Fruit fly (Drosophila melanogaster) whole organism, embryonic: ENCODE measurements around the gene Polr2M.
A peak's percentile ranks its signal among the peaks of the same experiment; 100 is the strongest.

Experiments
- ATbp ChIP-seq: fragments of 200-800 bp; sonication (Bioruptor generic); optimal IDR thresholded peaks from 2 replicates; lab custom pipeline; 2017; ENCODE audit warnings: missing biosample characterization, mild to moderate bottlenecking, missing genetic modification characterization, missing genetic modification reagents
- Adf1 ChIP-seq: fragments of 200-800 bp; sonication (Bioruptor generic); IDR thresholded peaks from 2 replicates; pipeline ENCODE4 v1.3.6; 2022; ENCODE audit warnings: missing biosample characterization, missing genetic modification characterization
- CG12236 ChIP-seq: fragments of 200-800 bp; sonication (Bioruptor generic); optimal IDR thresholded peaks from 2 replicates; lab custom pipeline; 2016; ENCODE audit warnings: missing biosample characterization, missing genetic modification characterization
- CG12744 ChIP-seq: fragments of 200-800 bp; sonication (Bioruptor generic); optimal IDR thresholded peaks from 2 replicates; lab custom pipeline; 2016; ENCODE audit warnings: missing biosample characterization, missing genetic modification characterization
- CG14710 ChIP-seq: fragments of 200-800 bp; sonication (Bioruptor generic); optimal IDR thresholded peaks from 3 replicates; lab custom pipeline; 2019; ENCODE audit warnings: missing biosample characterization, mild to moderate bottlenecking, missing genetic modification characterization, moderate library complexity
- CG15601 ChIP-seq: fragments of 200-800 bp; sonication (Bioruptor generic); optimal IDR thresholded peaks from 3 replicates; lab custom pipeline; 2019; ENCODE audit warnings: missing biosample characterization, mild to moderate bottlenecking, missing genetic modification characterization, moderate library complexity
- CG15696 ChIP-seq: fragments of 200-800 bp; sonication (Bioruptor generic); optimal IDR thresholded peaks from 2 replicates; lab custom pipeline; 2019; ENCODE audit warnings: missing biosample characterization, mild to moderate bottlenecking, missing genetic modification characterization, moderate library complexity
- CG17328 ChIP-seq: fragments of 200-800 bp; sonication (Bioruptor generic); IDR thresholded peaks from 2 replicates; pipeline ENCODE4 v1.3.6; 2022; ENCODE audit warnings: missing biosample characterization, missing genetic modification characterization
- CG2116 ChIP-seq: fragments of 200-800 bp; sonication (Bioruptor generic); optimal IDR thresholded peaks from 3 replicates; lab custom pipeline; 2018; ENCODE audit warnings: missing biosample characterization, mild to moderate bottlenecking, missing genetic modification characterization
- CG2199 ChIP-seq: fragments of 200-800 bp; sonication (Bioruptor generic); IDR thresholded peaks from 3 replicates; pipeline ENCODE4 v1.3.6; 2022; ENCODE audit warnings: missing biosample characterization, missing genetic modification characterization
- CG2889 ChIP-seq: fragments of 200-800 bp; sonication (Bioruptor generic); IDR thresholded peaks from 3 replicates; pipeline ENCODE4 v1.3.6; 2022; ENCODE audit warnings: missing biosample characterization, missing genetic modification characterization
- CG34376 ChIP-seq: fragments of 200-800 bp; sonication (Bioruptor generic); optimal IDR thresholded peaks from 2 replicates; lab custom pipeline; 2018; ENCODE audit warnings: missing biosample characterization, mild to moderate bottlenecking, missing genetic modification characterization
- CG34422 ChIP-seq: fragments of 200-800 bp; sonication (Bioruptor generic); IDR thresholded peaks from 3 replicates; pipeline ENCODE4 v1.3.6; 2022; ENCODE audit warnings: missing biosample characterization, missing genetic modification characterization
- CG4424 ChIP-seq: fragments of 200-800 bp; sonication (Bioruptor generic); optimal IDR thresholded peaks from 3 replicates; lab custom pipeline; 2016; ENCODE audit warnings: missing biosample characterization, missing genetic modification characterization
- CG6765 ChIP-seq: fragments of 200-800 bp; sonication (Bioruptor generic); optimal IDR thresholded peaks from 3 replicates; lab custom pipeline; 2017; ENCODE audit warnings: missing biosample characterization, mild to moderate bottlenecking, missing genetic modification characterization
- CG7271 ChIP-seq: fragments of 200-800 bp; sonication (Bioruptor generic); optimal IDR thresholded peaks from 2 replicates; lab custom pipeline; 2018; ENCODE audit warnings: missing biosample characterization, mild to moderate bottlenecking, missing genetic modification characterization, moderate library complexity
- CG8290 ChIP-seq, 3 experiments: fragments of 200-800 bp; sonication (Bioruptor generic); optimal IDR thresholded peaks; 2 replicates each; lab custom pipeline; 2016 to 2019; ENCODE audit warnings: missing biosample characterization in 3 of 3, missing genetic modification characterization in 3 of 3, mild to moderate bottlenecking in 2 of 3, moderate library complexity in 1 of 3
- CG8388 ChIP-seq: fragments of 200-800 bp; sonication (Bioruptor generic); optimal IDR thresholded peaks from 2 replicates; lab custom pipeline; 2019; ENCODE audit warnings: missing biosample characterization, mild to moderate bottlenecking, missing genetic modification characterization, moderate library complexity
- CrebB ChIP-seq: fragments of 200-800 bp; sonication (Bioruptor generic); optimal IDR thresholded peaks from 3 replicates; lab custom pipeline; 2018; ENCODE audit warnings: missing biosample characterization, mild to moderate bottlenecking, missing genetic modification characterization
- Deaf1 ChIP-seq: fragments of 200-800 bp; optimal IDR thresholded peaks from 3 replicates; lab custom pipeline; 2019; ENCODE audit warnings: missing biosample characterization, mild to moderate bottlenecking, missing genetic modification characterization, moderate library complexity
- Elba2 ChIP-seq: fragments of 200-800 bp; sonication (Bioruptor generic); optimal IDR thresholded peaks from 3 replicates; lab custom pipeline; 2016; ENCODE audit warnings: missing biosample characterization, missing genetic modification characterization
- Ets65A ChIP-seq: fragments of 200-800 bp; sonication (Bioruptor generic); peaks from one replicate; lab custom pipeline; 2016; ENCODE audit warnings: missing biosample characterization, missing genetic modification characterization
- Gsc ChIP-seq: fragments of 200-800 bp; sonication (Bioruptor generic); IDR thresholded peaks from 2 replicates; pipeline ENCODE4 v1.3.6; 2022; ENCODE audit warnings: missing biosample characterization, missing genetic modification characterization
- HLH4C ChIP-seq: fragments of 200-800 bp; sonication (Bioruptor generic); IDR thresholded peaks from 3 replicates; pipeline ENCODE4 v1.3.6; 2022; ENCODE audit warnings: missing biosample characterization, missing genetic modification characterization; ENCODE audit not compliant: partially characterized antibody
- HLH54F ChIP-seq: fragments of 200-800 bp; sonication (Bioruptor generic); optimal IDR thresholded peaks from 3 replicates; lab custom pipeline; 2016; ENCODE audit warnings: missing biosample characterization, missing genetic modification characterization
- Myb ChIP-seq: fragments of 200-800 bp; sonication (Bioruptor generic); optimal IDR thresholded peaks from 2 replicates; lab custom pipeline; 2016; ENCODE audit warnings: missing biosample characterization, missing genetic modification characterization
- NFAT ChIP-seq: fragments of 200-800 bp; sonication (Bioruptor generic); IDR thresholded peaks from 2 replicates; pipeline ENCODE4 v1.3.6; 2022; ENCODE audit warnings: missing biosample characterization, missing genetic modification characterization
- Oli ChIP-seq: fragments of 200-800 bp; sonication (Bioruptor generic); optimal IDR thresholded peaks from 2 replicates; lab custom pipeline; 2018; ENCODE audit warnings: missing biosample characterization, mild to moderate bottlenecking, missing genetic modification characterization, moderate library complexity
- Ptx1 ChIP-seq: fragments of 200-800 bp; sonication (Bioruptor generic); IDR thresholded peaks from 2 replicates; pipeline ENCODE4 v1.3.6; 2022; ENCODE audit warnings: missing biosample characterization, missing genetic modification characterization
- Ravus ChIP-seq: fragments of 200-800 bp; sonication (Bioruptor generic); IDR thresholded peaks from 2 replicates; pipeline ENCODE4 v1.3.6; 2022; ENCODE audit warnings: missing biosample characterization, missing genetic modification characterization
- Sox100B ChIP-seq: fragments of 200-800 bp; sonication (Bioruptor generic); optimal IDR thresholded peaks from 3 replicates; lab custom pipeline; 2018; ENCODE audit warnings: missing biosample characterization, mild to moderate bottlenecking, missing genetic modification characterization
- cg ChIP-seq: fragments of 200-800 bp; sonication (Bioruptor generic); optimal IDR thresholded peaks from 3 replicates; lab custom pipeline; 2019; ENCODE audit warnings: missing biosample characterization, mild to moderate bottlenecking, missing genetic modification characterization, moderate library complexity
- crp ChIP-seq, 2 experiments: fragments of 200-800 bp; sonication (Bioruptor generic); optimal IDR thresholded peaks; 2 replicates in 1 of 2; 3 replicates in 1 of 2; lab custom pipeline; 2017; ENCODE audit warnings: missing biosample characterization in 2 of 2, missing genetic modification characterization in 2 of 2, mild to moderate bottlenecking in 1 of 2, moderate library complexity in 1 of 2
- disco-r ChIP-seq: fragments of 200-800 bp; sonication (Bioruptor generic); optimal IDR thresholded peaks from 2 replicates; lab custom pipeline; 2016; ENCODE audit warnings: missing biosample characterization, missing genetic modification characterization
- gcm2 ChIP-seq: fragments of 200-800 bp; sonication (Bioruptor generic); optimal IDR thresholded peaks from 2 replicates; lab custom pipeline; 2016; ENCODE audit warnings: missing biosample characterization, missing genetic modification characterization
- gro ChIP-seq: fragments of 200-800 bp; sonication (Bioruptor generic); optimal IDR thresholded peaks from 2 replicates; lab custom pipeline; 2016; ENCODE audit warnings: missing biosample characterization, missing genetic modification characterization
- hb ChIP-seq: fragments of 200-800 bp; sonication (Bioruptor generic); IDR thresholded peaks from 3 replicates; pipeline ENCODE4 v1.3.6; 2022; ENCODE audit warnings: missing biosample characterization, missing genetic modification characterization; ENCODE audit not compliant: partially characterized antibody
- ken ChIP-seq: fragments of 200-800 bp; sonication (Bioruptor generic); IDR thresholded peaks from 3 replicates; pipeline ENCODE4 v1.3.6; 2022; ENCODE audit warnings: missing biosample characterization, missing genetic modification characterization
- knrl ChIP-seq: fragments of 200-800 bp; sonication (Bioruptor generic); IDR thresholded peaks from 3 replicates; pipeline ENCODE4 v1.3.6; 2022; ENCODE audit warnings: missing biosample characterization, missing genetic modification characterization; ENCODE audit not compliant: partially characterized antibody
- lilli ChIP-seq: fragments of 200-800 bp; sonication (Bioruptor generic); optimal IDR thresholded peaks from 3 replicates; lab custom pipeline; 2016; ENCODE audit warnings: missing biosample characterization, missing genetic modification characterization
- onecut ChIP-seq: fragments of 200-800 bp; sonication (Bioruptor generic); IDR thresholded peaks from 2 replicates; pipeline ENCODE4 v1.3.6; 2022; ENCODE audit warnings: missing biosample characterization, missing genetic modification characterization
- prd ChIP-seq, 3 experiments: fragments of >200 bp in 2 of 3; fragments of 200-800 bp in 1 of 3; sonication (Bioruptor generic) in 1 of 3; optimal IDR thresholded peaks in 2 of 3; IDR thresholded peaks in 1 of 3; 2 replicates in 2 of 3; 3 replicates in 1 of 3; pipeline versions ENCODE4 v1.3.6 to Lab custom; 2017 to 2022; ENCODE audit warnings: missing biosample characterization in 1 of 3, missing genetic modification characterization in 1 of 3
- ranshi ChIP-seq: fragments of 200-800 bp; sonication (Bioruptor generic); IDR thresholded peaks from 2 replicates; pipeline ENCODE4 v1.3.6; 2022; ENCODE audit warnings: missing biosample characterization, missing genetic modification characterization
- rib ChIP-seq: fragments of 200-800 bp; sonication (Bioruptor generic); IDR thresholded peaks from 2 replicates; pipeline ENCODE4 v1.3.6; 2022; ENCODE audit warnings: missing biosample characterization, missing genetic modification characterization
- scrt ChIP-seq: fragments of 200-800 bp; sonication (Bioruptor generic); optimal IDR thresholded peaks from 2 replicates; lab custom pipeline; 2018; ENCODE audit warnings: missing biosample characterization, mild to moderate bottlenecking, missing genetic modification characterization, moderate library complexity
- stc ChIP-seq: fragments of 200-800 bp; sonication (Bioruptor generic); IDR thresholded peaks from 2 replicates; pipeline ENCODE4 v1.3.6; 2022; ENCODE audit warnings: missing biosample characterization, missing genetic modification characterization
- trem ChIP-seq: fragments of 200-800 bp; optimal IDR thresholded peaks from 3 replicates; lab custom pipeline; 2019; ENCODE audit warnings: missing biosample characterization, mild to moderate bottlenecking, missing genetic modification characterization, moderate library complexity
- twi ChIP-seq: fragments of 200-800 bp; optimal IDR thresholded peaks from 2 replicates; lab custom pipeline; 2019; ENCODE audit warnings: missing biosample characterization, mild to moderate bottlenecking, missing genetic modification characterization, moderate library complexity

Polr2M gene

dm6 chr3R:19226137-19226873 is 3.0 kb upstream of the Polr2M start, which contains the start of gene vib (continued):
- TF ChIP-seq CG15601 (tag; lab: Kevin White, UChicago) (peak; percentile 54), Adf1 (peak; percentile 78), CrebB (tag; lab: Kevin White, UChicago) (peak; percentile 44), scrt (GFP tag; lab: Kevin White, UChicago) (no peak), CG4424 (GFP tag; lab: Kevin White, UChicago) (peak; percentile 55), prd (optimal IDR thresholded peaks at IDR 0.05; lab: Kevin White, UChicago) (no peak), prd (GFP tag; IDR thresholded peaks at IDR 0.05; lab: Robert Waterston, UW) (no peak; the same call in 2 of the 3 replicates), CG6765 (GFP tag; lab: Kevin White, UChicago) (peak; percentile 61), Elba2 (GFP tag; lab: Kevin White, UChicago) (peak; percentile 94), Ravus (no peak), trem (tag; lab: Kevin White, UChicago) (peak; percentile 77), CG2889 (GFP tag; lab: Robert Waterston, UW) (0 out of 3 replicates have a peak, but pooled peaks have one; percentile 26), CG34422 (GFP tag; lab: Robert Waterston, UW) (peak; percentile 64; the same call in 2 of the 3 replicates), cg (GFP tag; lab: Kevin White, UChicago) (peak; percentile 89), lilli (peak; percentile 4), HLH54F (GFP tag; lab: Kevin White, UChicago) (peak; percentile 10), CG7271 (tag; lab: Kevin White, UChicago) (peak; percentile 41), knrl (GFP tag; lab: Robert Waterston, UW) (peak; percentile 85), Oli (tag; lab: Kevin White, UChicago) (peak; percentile 33), rib (GFP tag; lab: Robert Waterston, UW) (peak; percentile 49; the same call in 1 of the 2 replicates), onecut (peak; percentile 72), Deaf1 (peak; percentile 50), gcm2 (GFP tag; lab: Kevin White, UChicago) (no peak), twi (tag; lab: Kevin White, UChicago) (peak; percentile 19), stc (peak; percentile 29; the same call in 1 of the 2 replicates), CG14710 (tag; lab: Kevin White, UChicago) (peak; percentile 68), gro (GFP tag; lab: Kevin White, UChicago) (no peak), CG8290 (GFP tag; optimal IDR thresholded peaks at IDR 0.05; lab: Kevin White, UChicago) (peak; percentile 27), CG8290 (tag; optimal IDR thresholded peaks at IDR 0.05; lab: Kevin White, UChicago) (no peak), CG15696 (tag; lab: Kevin White, UChicago) (peak; percentile 53), CG34376 (peak; percentile 52), hb (GFP tag; lab: Robert Waterston, UW) (peak; percentile 95), CG2199 (0 out of 3 replicates have a peak, but pooled peaks have one; percentile 15), Myb (GFP tag; lab: Kevin White, UChicago) (peak; percentile 20), Ptx1 (GFP tag; lab: Robert Waterston, UW) (peak; percentile 25; the same call in 1 of the 2 replicates), Gsc (GFP tag; lab: Robert Waterston, UW) (no peak), ranshi (GFP tag; lab: Robert Waterston, UW) (peak; percentile 58; the same call in 1 of the 2 replicates), HLH4C (peak; percentile 97), CG8388 (GFP tag; lab: Kevin White, UChicago) (peak; percentile 36), CG17328 (GFP tag; lab: Robert Waterston, UW) (peak; percentile 53), NFAT (GFP tag; lab: Robert Waterston, UW) (peak; percentile 61; the same call in 1 of the 2 replicates), Sox100B (GFP tag; lab: Kevin White, UChicago) (no peak), ATbp (GFP tag; lab: Kevin White, UChicago) (peak; percentile 1), Ets65A (peak; percentile 52), CG2116 (peak; percentile 76), CG12744 (GFP tag; lab: Kevin White, UChicago) (no peak), crp (GFP tag; optimal IDR thresholded peaks at IDR 0.05; lab: Kevin White, UChicago) (peak in 1 of 2 experiments; percentile 1), ken (GFP tag; lab: Robert Waterston, UW) (0 out of 3 replicates have a peak, but pooled peaks have one; percentile 27), CG12236 (no peak), disco-r (no peak)
